Worm (Caenorhabditis elegans): Measurements from ENCODE around the gene sds-22.

DNA sequence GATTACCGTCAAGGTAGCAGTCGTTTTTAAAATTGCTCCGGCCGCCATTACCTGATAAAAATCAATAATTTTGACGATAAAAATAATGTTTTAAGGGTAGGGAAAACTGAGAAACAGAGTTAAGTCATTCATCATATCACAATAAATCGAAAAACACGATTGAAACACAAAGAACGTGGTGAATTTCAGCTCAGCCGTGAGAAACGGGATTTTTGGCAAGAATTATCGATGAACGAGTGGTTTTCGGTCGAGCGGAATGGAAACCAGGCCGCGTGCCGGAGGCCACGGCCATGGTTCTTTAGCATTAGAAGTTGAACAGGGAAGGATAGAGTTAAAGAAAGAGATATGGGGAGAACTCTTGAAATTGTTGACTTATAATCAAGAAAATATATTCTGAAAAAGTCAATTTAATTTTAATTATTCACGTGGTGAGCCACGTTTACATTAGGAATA is 21.1 kb downstream of the sds-22 start, which contains the start of the genes vha-4 and T01H3.5:
- no peak for TF ChIP-seq mep-1 (tag; optimal IDR thresholded peaks at IDR 0.05)
- no peak for TF ChIP-seq nhr-28 (tag; optimal IDR thresholded peaks at IDR 0.05)
- TF ChIP-seq elt-1 (tag; optimal IDR thresholded peaks at IDR 0.05; ENCODE audit: borderline replicate concordance, insufficient read depth) = no peak
- no peak for TF ChIP-seq zip-8 (tag; optimal IDR thresholded peaks at IDR 0.05)
- TF ChIP-seq lin-13 (tag; optimal IDR thresholded peaks at IDR 0.05) = no peak
- TF ChIP-seq elt-3 (tag; optimal IDR thresholded peaks at IDR 0.05) = no peak
- TF ChIP-seq ztf-11 (tag; optimal IDR thresholded peaks at IDR 0.05) = no peak
- no peak for TF ChIP-seq lsy-2 (tag; optimal IDR thresholded peaks at IDR 0.05)
- no peak for TF ChIP-seq unc-62 (GFP tag; optimal IDR thresholded peaks at IDR 0.05)
- TF ChIP-seq snpc-4 (tag; optimal IDR thresholded peaks at IDR 0.05) = no peak
- TF ChIP-seq ces-1 (GFP tag; optimal IDR thresholded peaks at IDR 0.05) = no peak
- no peak for TF ChIP-seq pha-4 (tag; optimal IDR thresholded peaks at IDR 0.05)
- no peak for TF ChIP-seq ceh-39 (tag; optimal IDR thresholded peaks at IDR 0.05)

Measured in whole organism, mixed stage, embryonic.